Fruit fly (Drosophila melanogaster): Measurements from ENCODE around the gene Mt2.
A peak's percentile ranks its signal among the peaks of the same experiment; 100 is the strongest.

Gene Mt2

DNA sequence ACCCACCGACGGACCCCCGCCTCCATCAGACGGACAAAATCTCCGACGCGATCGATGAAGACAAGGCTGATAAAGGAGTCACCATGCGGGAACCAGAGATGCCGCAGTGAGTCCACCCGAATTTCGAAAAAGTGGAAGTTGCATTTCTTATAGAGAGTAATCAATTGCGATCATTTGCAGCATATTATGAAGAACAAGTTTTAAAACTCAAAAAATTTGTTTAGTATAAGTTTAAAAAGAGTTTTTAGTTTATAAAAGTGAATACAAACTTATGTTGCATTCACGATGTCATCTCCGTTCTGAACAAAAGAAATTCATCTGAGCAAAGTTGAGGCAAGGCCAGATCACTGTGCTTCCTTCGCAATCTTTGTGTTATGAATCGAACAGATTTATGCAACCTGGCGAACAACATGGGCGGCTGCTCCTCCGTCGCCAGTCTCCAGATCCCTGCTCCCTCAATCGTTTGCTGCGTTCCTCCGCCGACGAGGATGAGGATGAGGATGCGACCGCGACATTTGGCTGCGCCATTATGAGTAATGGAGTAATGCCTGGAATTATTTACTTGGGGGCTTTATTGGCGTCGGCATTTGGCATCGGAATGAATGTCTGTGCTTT lies 16.7 kb downstream of the Mt2 start:
- no peak for TF ChIP-seq Crg-1 (GFP tag; optimal IDR thresholded peaks at IDR 0.05)
- no peak for TF ChIP-seq toe (GFP tag; optimal IDR thresholded peaks at IDR 0.05)
- no peak for TF ChIP-seq Hr96 (GFP tag; optimal IDR thresholded peaks at IDR 0.05)

DNA sequence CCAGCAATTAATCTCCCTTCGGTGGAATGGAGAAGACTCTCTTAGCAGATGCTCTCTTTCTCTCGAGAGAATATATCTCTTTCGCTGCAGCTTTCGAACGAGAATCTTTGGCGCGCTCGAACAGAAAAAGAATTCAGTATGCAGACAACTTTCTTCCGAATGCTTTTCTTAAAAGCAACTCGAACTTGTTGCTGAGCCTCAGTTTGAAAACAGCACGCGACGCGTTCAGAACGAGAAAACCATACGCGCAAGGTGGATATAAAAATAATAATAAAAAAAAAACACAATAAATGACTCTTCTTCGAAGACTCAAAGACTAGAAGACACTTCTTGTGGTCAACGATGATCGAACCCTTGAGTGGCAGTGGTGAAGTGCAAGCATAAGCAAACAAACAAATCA lies 17.8 kb downstream of the Mt2 start, which contains the start of gene CG17211:
Gene CG17211 (plus strand): TSS at position 202 of the 400 bp plus-strand sequence.
- TF ChIP-seq bab1 (GFP tag; optimal IDR thresholded peaks at IDR 0.05) = no peak
- TF ChIP-seq CG7045 (GFP tag; optimal IDR thresholded peaks at IDR 0.05) = no peak
- no peak for TF ChIP-seq CG33017 (tag; optimal IDR thresholded peaks at IDR 0.05)
- no peak for TF ChIP-seq toe (GFP tag; optimal IDR thresholded peaks at IDR 0.05)
- TF ChIP-seq pad (GFP tag; optimal IDR thresholded peaks at IDR 0.05) = no peak
- no peak for TF ChIP-seq CG7101 (tag; optimal IDR thresholded peaks at IDR 0.05)
- TF ChIP-seq Crg-1 (GFP tag; optimal IDR thresholded peaks at IDR 0.05) = no peak
- no peak for TF ChIP-seq cnc (optimal IDR thresholded peaks at IDR 0.05)
- TF ChIP-seq CG1620 (GFP tag; optimal IDR thresholded peaks at IDR 0.05) = no peak
- no peak for TF ChIP-seq CG12768 (GFP tag; optimal IDR thresholded peaks at IDR 0.05)
- no peak for TF ChIP-seq kay (GFP tag; ENCODE audit: borderline replicate concordance)
- TF ChIP-seq ovo (GFP tag; optimal IDR thresholded peaks at IDR 0.05) = no peak

DNA sequence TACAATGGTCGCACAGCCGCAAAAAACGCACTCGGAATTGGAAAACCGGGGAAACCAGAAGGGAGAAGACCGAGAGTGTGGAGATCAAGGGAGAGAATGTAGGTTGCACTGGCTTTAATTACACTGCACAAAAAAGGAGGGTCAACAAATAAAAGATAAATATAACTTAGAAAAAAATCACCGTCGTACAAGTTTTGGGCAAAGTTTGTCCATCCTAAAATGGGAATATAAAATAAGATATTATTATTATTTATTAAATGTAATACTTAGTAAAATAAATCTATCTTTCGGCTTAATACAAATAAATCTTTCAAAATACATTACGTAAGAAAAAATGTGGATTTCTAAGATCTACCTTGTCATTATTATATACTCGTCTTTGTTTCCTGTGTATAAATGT lies 19.5 kb downstream of the Mt2 start:
- no peak for TF ChIP-seq kay (GFP tag; ENCODE audit: borderline replicate concordance)
- TF ChIP-seq CG33017 (tag; optimal IDR thresholded peaks at IDR 0.05) = no peak
- TF ChIP-seq Mnt (GFP tag; optimal IDR thresholded peaks at IDR 0.05) = no peak
- TF ChIP-seq tj (GFP tag; optimal IDR thresholded peaks at IDR 0.05) = no peak
- no peak for TF ChIP-seq CG14711 (tag; optimal IDR thresholded peaks at IDR 0.05)
- TF ChIP-seq CG12768 (GFP tag; optimal IDR thresholded peaks at IDR 0.05) = no peak
- TF ChIP-seq cic (GFP tag; optimal IDR thresholded peaks at IDR 0.05) = no peak
- no peak for TF ChIP-seq cnc (optimal IDR thresholded peaks at IDR 0.05)
- no peak for TF ChIP-seq CG7045 (GFP tag; optimal IDR thresholded peaks at IDR 0.05)
- TF ChIP-seq CG1620 (GFP tag; optimal IDR thresholded peaks at IDR 0.05) = no peak
- TF ChIP-seq Hr96 (GFP tag; optimal IDR thresholded peaks at IDR 0.05) = no peak
- TF ChIP-seq toe (GFP tag; optimal IDR thresholded peaks at IDR 0.05) = no peak
- TF ChIP-seq Clk (GFP tag; optimal IDR thresholded peaks at IDR 0.05) = no peak
- TF ChIP-seq CG7101 (tag; optimal IDR thresholded peaks at IDR 0.05) = no peak
- TF ChIP-seq CG11617 (GFP tag; optimal IDR thresholded peaks at IDR 0.05) = no peak
- TF ChIP-seq CG5204 (GFP tag; optimal IDR thresholded peaks at IDR 0.05) = no peak
- no peak for TF ChIP-seq bab1 (GFP tag; optimal IDR thresholded peaks at IDR 0.05)

DNA sequence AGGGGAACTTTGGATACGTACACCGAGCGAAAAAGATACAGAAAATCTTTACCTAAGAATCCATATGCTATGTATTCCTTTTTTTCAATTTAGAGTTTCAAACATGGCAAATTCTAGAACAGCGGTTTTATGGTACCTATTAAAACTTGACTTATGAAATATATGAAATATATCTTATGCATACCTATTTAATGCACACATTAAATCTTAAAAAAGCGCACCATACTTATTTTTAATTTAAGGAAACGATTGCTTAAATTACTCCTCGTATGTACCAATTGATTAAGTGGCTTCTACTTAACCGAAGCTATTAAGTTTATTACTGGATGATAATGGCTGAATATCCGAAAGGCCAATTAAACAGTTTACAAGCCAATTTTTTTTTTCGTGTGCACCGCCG lies 23.7 kb downstream of the Mt2 start:
- no peak for TF ChIP-seq CG14711 (tag; optimal IDR thresholded peaks at IDR 0.05)
- no peak for TF ChIP-seq Hr96 (GFP tag; optimal IDR thresholded peaks at IDR 0.05)
- TF ChIP-seq CG7045 (GFP tag; optimal IDR thresholded peaks at IDR 0.05) = no peak
- TF ChIP-seq Clk (GFP tag; optimal IDR thresholded peaks at IDR 0.05) = no peak
- no peak for TF ChIP-seq Crg-1 (GFP tag; optimal IDR thresholded peaks at IDR 0.05)
- no peak for TF ChIP-seq CG12768 (GFP tag; optimal IDR thresholded peaks at IDR 0.05)
- TF ChIP-seq kay (GFP tag; ENCODE audit: borderline replicate concordance) = no peak
- no peak for TF ChIP-seq bab1 (GFP tag; optimal IDR thresholded peaks at IDR 0.05)
- no peak for TF ChIP-seq CG7101 (tag; optimal IDR thresholded peaks at IDR 0.05)
- TF ChIP-seq tj (GFP tag; optimal IDR thresholded peaks at IDR 0.05) = no peak
- TF ChIP-seq toe (GFP tag; optimal IDR thresholded peaks at IDR 0.05) = no peak
- TF ChIP-seq CG1620 (GFP tag; optimal IDR thresholded peaks at IDR 0.05) = no peak
- no peak for TF ChIP-seq CG11617 (GFP tag; optimal IDR thresholded peaks at IDR 0.05)
- TF ChIP-seq CG33017 (tag; optimal IDR thresholded peaks at IDR 0.05) = no peak

DNA sequence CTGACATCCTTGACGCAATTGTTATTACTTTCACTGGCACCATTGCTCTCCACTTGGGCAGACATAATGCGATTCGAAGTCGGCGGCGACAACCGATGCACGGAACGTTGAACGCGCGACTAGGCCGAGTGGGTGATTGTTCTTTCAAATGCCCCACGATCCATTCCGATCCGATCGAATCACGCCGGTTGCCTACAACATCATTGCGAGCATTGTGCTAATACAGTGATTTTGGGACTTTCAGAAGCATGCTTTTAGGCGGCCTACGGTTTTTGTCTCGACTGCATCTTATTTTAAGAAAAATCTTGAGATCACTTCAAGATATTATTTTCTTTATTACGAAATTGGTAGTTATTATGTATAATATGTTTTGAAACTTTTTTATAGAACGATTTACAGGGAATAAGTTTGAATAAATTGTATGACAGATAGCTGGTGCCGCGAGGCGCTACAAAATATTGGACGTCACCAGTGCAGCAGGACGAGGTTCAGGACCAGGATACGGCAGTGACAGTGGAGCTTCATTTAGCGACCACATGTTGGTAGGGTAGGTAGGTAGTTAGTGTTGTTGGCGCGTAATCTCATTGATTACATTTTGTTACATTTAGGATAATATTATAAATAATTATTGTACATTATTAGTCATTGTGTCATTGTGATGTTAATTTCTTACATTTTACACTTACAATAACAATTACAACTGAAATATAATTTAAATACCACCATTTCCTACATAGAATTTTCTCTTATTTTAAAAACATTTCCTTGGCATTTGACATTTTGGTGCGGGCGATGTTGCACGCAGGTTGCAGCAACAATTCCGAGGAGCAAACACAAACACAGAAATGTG lies 37.2 kb downstream of the Mt2 start, which contains the start of gene rho-6:
Gene rho-6 (minus strand): TSS at position 137 of the 850 bp plus-strand sequence.
- TF ChIP-seq cnc (optimal IDR thresholded peaks at IDR 0.05) (no peak), CG5204 (GFP tag; optimal IDR thresholded peaks at IDR 0.05) (no peak), CG11617 (GFP tag; optimal IDR thresholded peaks at IDR 0.05) (no peak), Clk (GFP tag; optimal IDR thresholded peaks at IDR 0.05) (no peak), pad (GFP tag; optimal IDR thresholded peaks at IDR 0.05) (no peak), CG14711 (tag; optimal IDR thresholded peaks at IDR 0.05) (no peak), CG1620 (GFP tag; optimal IDR thresholded peaks at IDR 0.05) (no peak), CG7045 (GFP tag; optimal IDR thresholded peaks at IDR 0.05) (no peak), bab1 (GFP tag; optimal IDR thresholded peaks at IDR 0.05) (no peak)

DNA sequence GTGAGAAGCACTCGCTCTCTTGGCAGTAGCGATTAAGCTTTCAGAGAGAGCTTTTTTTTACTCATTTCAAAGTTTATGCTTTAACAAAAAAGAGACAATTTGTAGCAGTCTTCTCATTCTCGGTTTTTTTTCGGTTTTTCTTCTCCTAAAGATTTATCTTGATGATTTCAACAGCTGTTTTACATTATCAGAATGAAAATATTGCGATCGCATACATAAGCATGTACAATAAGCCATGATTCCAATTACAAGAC lies 37.7 kb downstream of the Mt2 start:
- TF ChIP-seq CG7101 (tag; optimal IDR thresholded peaks at IDR 0.05) (no peak), cic (GFP tag; optimal IDR thresholded peaks at IDR 0.05) (no peak), CG1620 (GFP tag; optimal IDR thresholded peaks at IDR 0.05) (no peak), CG7045 (GFP tag; optimal IDR thresholded peaks at IDR 0.05) (no peak), ovo (GFP tag; optimal IDR thresholded peaks at IDR 0.05) (no peak), pad (GFP tag; optimal IDR thresholded peaks at IDR 0.05) (no peak), CG33017 (tag; optimal IDR thresholded peaks at IDR 0.05) (no peak), CG5204 (GFP tag; optimal IDR thresholded peaks at IDR 0.05) (no peak)

DNA sequence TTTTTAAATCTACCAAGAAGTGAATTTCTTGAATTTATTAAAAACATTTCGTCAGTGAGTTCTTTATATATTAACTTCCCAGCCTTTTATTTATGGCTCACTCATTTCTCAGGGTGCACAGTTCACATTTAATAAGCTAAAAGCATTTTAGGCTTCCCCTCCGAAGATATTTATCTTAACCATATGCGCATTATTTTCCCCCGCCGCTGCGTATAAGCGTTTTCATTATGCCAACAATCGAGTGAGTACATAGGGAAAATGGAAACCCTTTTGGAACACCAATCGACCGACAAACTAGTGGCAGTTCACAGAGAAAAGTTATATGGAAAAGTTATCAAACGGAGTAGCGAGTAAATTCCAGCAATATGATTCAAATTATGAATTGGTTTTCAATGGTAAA lies 41.4 kb downstream of the Mt2 start, which contains the start of gene Gr33a:
Gene Gr33a (plus strand): TSS at position 301 of the 400 bp plus-strand sequence.
- TF ChIP-seq kay (GFP tag; ENCODE audit: borderline replicate concordance) (peak; percentile 4), CG12768 (GFP tag; optimal IDR thresholded peaks at IDR 0.05) (no peak)

All from whole organism, adult.